Fruit fly (Drosophila melanogaster): Measurements from ENCODE around the gene klu.

dm6 chr3L:11049414-11049813 is 40.4 kb upstream of the klu start:
- no peak for TF ChIP-seq spab (GFP tag; optimal IDR thresholded peaks at IDR 0.05)
- TF ChIP-seq Ets21C (GFP tag; optimal IDR thresholded peaks at IDR 0.05): no peak
- TF ChIP-seq Sox15 (GFP tag; optimal IDR thresholded peaks at IDR 0.05): no peak
- no peak for TF ChIP-seq CG1621 (tag; optimal IDR thresholded peaks at IDR 0.05)
- no peak for TF ChIP-seq CG6854 (GFP tag; optimal IDR thresholded peaks at IDR 0.05)
